Fruit fly (Drosophila melanogaster) whole organism, prepupa: ENCODE measurements around the gene Fmr1.

Source experiments
- Ets96B ChIP-seq: fragments of 200-800 bp; optimal IDR thresholded peaks from 2 replicates; lab custom pipeline; 2019; ENCODE audit warnings: missing biosample characterization, mild to moderate bottlenecking, missing genetic modification characterization, moderate library complexity
- fd85E ChIP-seq: fragments of 200-800 bp; sonication (Bioruptor generic); optimal IDR thresholded peaks from 3 replicates; lab custom pipeline; 2016; ENCODE audit warnings: missing biosample characterization, missing genetic modification characterization
- fkh ChIP-seq: fragments of 200-800 bp; sonication (Bioruptor generic); optimal IDR thresholded peaks from 3 replicates; lab custom pipeline; 2017; ENCODE audit warnings: missing biosample characterization, mild to moderate bottlenecking, missing genetic modification characterization, moderate library complexity
- svp ChIP-seq: fragments of 200-800 bp; sonication (Bioruptor generic); peaks from one replicate; lab custom pipeline; 2016; ENCODE audit warnings: missing biosample characterization, missing genetic modification characterization

- TF ChIP-seq fkh (no peak), svp (GFP tag; lab: Kevin White, UChicago) (no peak), Ets96B (no peak), fd85E (no peak)
These were observed 32.8 kb upstream of the Fmr1 start, which contains the start of gene CG42759 for dm6 chr3R:10142770-10143169.
